Worm (Caenorhabditis elegans) whole organism, midembryonic: ENCODE results near the gene R05H5.3.

Experiments
- cog-1 ChIP-seq: sonication (generic microtip); optimal IDR thresholded peaks from 2 replicates; lab custom pipeline; 2016; ENCODE audit warnings: missing genetic modification characterization, missing compliant biosample characterization
- klf-2 ChIP-seq: fragments of 200-800 bp; sonication (Bioruptor generic); conservative IDR thresholded peaks from 2 replicates; pipeline ENCODE4 v1.3.6; 2022; ENCODE audit warnings: missing genetic modification reagents, missing genetic modification characterization, missing compliant biosample characterization
- tab-1 ChIP-seq: fragments of 200-800 bp; sonication (Bioruptor generic); IDR thresholded peaks from 2 replicates; pipeline ENCODE4 v1.3.6; 2022; ENCODE audit warnings: missing genetic modification characterization, missing compliant biosample characterization

DNA sequence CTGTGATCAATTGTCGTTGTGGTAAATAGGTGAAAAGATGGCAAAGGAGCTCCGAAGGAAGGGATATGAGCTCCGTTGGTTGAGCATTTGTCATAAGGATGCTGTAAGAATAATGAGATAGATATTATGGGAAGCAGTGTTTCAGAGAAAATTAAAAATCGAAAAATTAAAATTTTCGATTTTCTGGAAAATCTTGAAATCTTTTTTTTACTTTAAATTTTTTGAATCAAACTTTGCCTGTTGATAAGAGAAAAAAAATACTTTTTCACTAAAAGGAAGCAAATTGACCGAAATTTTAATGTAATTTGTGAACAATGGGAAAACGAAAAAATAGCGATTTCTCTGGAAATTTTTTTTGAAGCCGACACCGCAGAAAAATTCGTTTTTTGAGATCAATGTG is 42.2 kb downstream of the R05H5.3 start, which contains the start of gene mec-15:
- no peak for TF ChIP-seq tab-1 (GFP tag; lab: Robert Waterston, UW)
- no peak for TF ChIP-seq cog-1 (tag; lab: Kevin White, UChicago)
- TF ChIP-seq klf-2 (GFP tag; lab: Robert Waterston, UW), result no peak
